ENCODE assay signal across 6 worm cellular contexts in genomic region chrX:5837035-5837434, ce11.
A peak's percentile ranks its signal among the peaks of the same experiment; 100 is the strongest.
TF ChIP-seq lines count a peak whose summit lies in the region.

No protein-coding gene starts in this region.

TF ChIP-seq in whole organism, L1 larva, 84 proteins besides CTCF, POLR2A, EP300 and RAD21 (continues in another document):
- TF ChIP-seq lir-3 (tag; optimal IDR thresholded peaks at IDR 0.05; lab: Kevin White, UChicago; ENCODE audit: poor library complexity) (peak; percentile 12), blmp-1 (tag; optimal IDR thresholded peaks at IDR 0.05; lab: Kevin White, UChicago) (peak; percentile 37), mdl-1 (tag; optimal IDR thresholded peaks at IDR 0.05; lab: Kevin White, UChicago) (no peak), hlh-4 (tag; optimal IDR thresholded peaks at IDR 0.05; lab: Kevin White, UChicago) (peak; percentile 43), fkh-8 (tag; optimal IDR thresholded peaks at IDR 0.05; lab: Kevin White, UChicago) (no peak), lin-14 (GFP tag; optimal IDR thresholded peaks at IDR 0.05; lab: Kevin White, UChicago) (peak; percentile 86), lin-39 (tag; optimal IDR thresholded peaks at IDR 0.05; lab: Kevin White, UChicago) (peak; percentile 6), nhr-19 (GFP tag; conservative IDR thresholded peaks at IDR 0.05; lab: Robert Waterston, UW) (peak; percentile 40), pqm-1 (tag; optimal IDR thresholded peaks at IDR 0.05; lab: Kevin White, UChicago) (no peak), nhr-12 (tag; optimal IDR thresholded peaks at IDR 0.05; lab: Kevin White, UChicago) (no peak), nhr-71 (tag; optimal IDR thresholded peaks at IDR 0.05; lab: Kevin White, UChicago) (peak; percentile 79), lin-13 (GFP tag; optimal IDR thresholded peaks at IDR 0.05; lab: Kevin White, UChicago) (peak; percentile 18), ztf-4 (tag; optimal IDR thresholded peaks at IDR 0.05; lab: Kevin White, UChicago) (peak; percentile 43), alr-1 (tag; optimal IDR thresholded peaks at IDR 0.05; lab: Kevin White, UChicago; ENCODE audit: borderline replicate concordance) (no peak), snu-23 (GFP tag; optimal IDR thresholded peaks at IDR 0.05; lab: Kevin White, UChicago) (peak; percentile 49)

TF ChIP-seq in whole organism, L2 larva, 48 proteins besides CTCF, POLR2A, EP300 and RAD21 (continues in another document):
- TF ChIP-seq skn-1 (tag; optimal IDR thresholded peaks at IDR 0.05; lab: Kevin White, UChicago): no peak
- no peak for TF ChIP-seq peb-1 (tag; optimal IDR thresholded peaks at IDR 0.05; lab: Kevin White, UChicago)
- TF ChIP-seq egl-27 (tag; optimal IDR thresholded peaks at IDR 0.05; lab: Kevin White, UChicago): no peak
- peak; percentile 41 for TF ChIP-seq nhr-129 (tag; optimal IDR thresholded peaks at IDR 0.05; lab: Kevin White, UChicago)
- no peak for TF ChIP-seq elt-3 (tag; optimal IDR thresholded peaks at IDR 0.05; lab: Kevin White, UChicago)
- no peak for TF ChIP-seq nhr-237 (tag; optimal IDR thresholded peaks at IDR 0.05; lab: Kevin White, UChicago)
- TF ChIP-seq C34F6.9 (tag; optimal IDR thresholded peaks at IDR 0.05; lab: Kevin White, UChicago): peak; percentile 49
- no peak for TF ChIP-seq lin-11 (tag; optimal IDR thresholded peaks at IDR 0.05; lab: Kevin White, UChicago)
- TF ChIP-seq unc-55 (GFP tag; optimal IDR thresholded peaks at IDR 0.05; lab: Kevin White, UChicago): no peak
- TF ChIP-seq ama-1 (optimal IDR thresholded peaks at IDR 0.05; lab: Kevin White, UChicago): no peak
- no peak for TF ChIP-seq R02D3.7 (tag; optimal IDR thresholded peaks at IDR 0.05; lab: Kevin White, UChicago)
- TF ChIP-seq nhr-25 (tag; optimal IDR thresholded peaks at IDR 0.05; lab: Kevin White, UChicago): peak; percentile 52
- TF ChIP-seq lin-13 (GFP tag; optimal IDR thresholded peaks at IDR 0.05; lab: Kevin White, UChicago): no peak
- TF ChIP-seq dmd-4 (tag; optimal IDR thresholded peaks at IDR 0.05; lab: Kevin White, UChicago): no peak
- no peak for TF ChIP-seq ztf-11 (tag; optimal IDR thresholded peaks at IDR 0.05; lab: Kevin White, UChicago)
- no peak for TF ChIP-seq Y55F3AM.14 (GFP tag; optimal IDR thresholded peaks at IDR 0.05; lab: Kevin White, UChicago)
- TF ChIP-seq mbf-1 (tag; optimal IDR thresholded peaks at IDR 0.05; lab: Kevin White, UChicago): no peak

TF ChIP-seq in whole organism, L3 larva, 47 proteins besides CTCF, POLR2A, EP300 and RAD21:
- TF ChIP-seq ztf-11 (tag; optimal IDR thresholded peaks at IDR 0.05; lab: Kevin White, UChicago) (no peak), elt-2 (tag; optimal IDR thresholded peaks at IDR 0.05; lab: Kevin White, UChicago) (no peak), egl-5 (tag; optimal IDR thresholded peaks at IDR 0.05; lab: Kevin White, UChicago) (peak; percentile 23), fkh-2 (tag; optimal IDR thresholded peaks at IDR 0.05; lab: Kevin White, UChicago) (no peak), ZK546.5 (tag; optimal IDR thresholded peaks at IDR 0.05; lab: Kevin White, UChicago) (no peak), zag-1 (tag; optimal IDR thresholded peaks at IDR 0.05; lab: Kevin White, UChicago) (no peak), nhr-11 (tag; optimal IDR thresholded peaks at IDR 0.05; lab: Kevin White, UChicago) (peak; percentile 14), nfya-1 (tag; optimal IDR thresholded peaks at IDR 0.05; lab: Kevin White, UChicago; ENCODE audit: insufficient read depth) (peak; percentile 24), egl-27 (tag; optimal IDR thresholded peaks at IDR 0.05; lab: Kevin White, UChicago) (no peak), nhr-28 (tag; optimal IDR thresholded peaks at IDR 0.05; lab: Kevin White, UChicago) (no peak), nhr-237 (tag; optimal IDR thresholded peaks at IDR 0.05; lab: Kevin White, UChicago) (no peak), tbx-2 (tag; optimal IDR thresholded peaks at IDR 0.05; lab: Kevin White, UChicago) (no peak), unc-62 (GFP tag; optimal IDR thresholded peaks at IDR 0.05; lab: Kevin White, UChicago) (no peak), pqm-1 (tag; optimal IDR thresholded peaks at IDR 0.05; lab: Kevin White, UChicago) (no peak), ceh-9 (tag; optimal IDR thresholded peaks at IDR 0.05; lab: Kevin White, UChicago) (no peak)

TF ChIP-seq in whole organism, L4 larva, 104 proteins besides CTCF, POLR2A, EP300 and RAD21:
- TF ChIP-seq nhr-28 (tag; optimal IDR thresholded peaks at IDR 0.05; lab: Kevin White, UChicago): peak; percentile 51
- peak; percentile 61 for TF ChIP-seq hlh-30 (tag; optimal IDR thresholded peaks at IDR 0.05; lab: Kevin White, UChicago; ENCODE audit: insufficient read depth)
- no peak for TF ChIP-seq pqm-1 (tag; optimal IDR thresholded peaks at IDR 0.05; lab: Kevin White, UChicago)
- peak in 1 of 2 experiments; percentile 50 for TF ChIP-seq lsy-2 (tag; optimal IDR thresholded peaks at IDR 0.05; lab: Kevin White, UChicago)
- TF ChIP-seq lir-3 (tag; optimal IDR thresholded peaks at IDR 0.05; lab: Kevin White, UChicago): no peak
- peak; percentile 67 for TF ChIP-seq hlh-11 (tag; optimal IDR thresholded peaks at IDR 0.05; lab: Kevin White, UChicago)
- TF ChIP-seq daf-16 (GFP tag; optimal IDR thresholded peaks at IDR 0.05; lab: Kevin White, UChicago): peak in 1 of 2 experiments; percentile 58
- TF ChIP-seq daf-16 (tag; optimal IDR thresholded peaks at IDR 0.05; lab: Kevin White, UChicago): no peak
- TF ChIP-seq ceh-62 (tag; optimal IDR thresholded peaks at IDR 0.05; lab: Kevin White, UChicago): no peak
- peak in 1 of 2 experiments; percentile 97 for TF ChIP-seq unc-62 (GFP tag; optimal IDR thresholded peaks at IDR 0.05 in 1 of 2; lab: Kevin White, UChicago)
- no peak for TF ChIP-seq unc-62 (tag; optimal IDR thresholded peaks at IDR 0.05; lab: Kevin White, UChicago)
- peak; percentile 60 for TF ChIP-seq aha-1 (tag; lab: Kevin White, UChicago)
- TF ChIP-seq mdl-1 (tag; optimal IDR thresholded peaks at IDR 0.05; lab: Kevin White, UChicago): peak in 1 of 2 experiments; percentile 12
- TF ChIP-seq nhr-11 (tag; optimal IDR thresholded peaks at IDR 0.05; lab: Kevin White, UChicago): peak; percentile 63
- peak; percentile 27 for TF ChIP-seq mxl-3 (GFP tag; optimal IDR thresholded peaks at IDR 0.05; lab: Kevin White, UChicago)
- peak; percentile 31; the same call in 1 of the 2 replicates for TF ChIP-seq dmd-6 (GFP tag; IDR thresholded peaks at IDR 0.05; lab: Robert Waterston, UW)

TF ChIP-seq in whole organism, late embryonic, 69 proteins besides CTCF, POLR2A, EP300 and RAD21:
- TF ChIP-seq elt-4 (tag; optimal IDR thresholded peaks at IDR 0.05; lab: Kevin White, UChicago): no peak
- TF ChIP-seq fkh-6 (tag; optimal IDR thresholded peaks at IDR 0.05; lab: Kevin White, UChicago): no peak
- no peak for TF ChIP-seq zip-5 (tag; optimal IDR thresholded peaks at IDR 0.05; lab: Kevin White, UChicago)
- no peak for TF ChIP-seq tbx-2 (tag; optimal IDR thresholded peaks at IDR 0.05; lab: Kevin White, UChicago)
- TF ChIP-seq pqm-1 (tag; optimal IDR thresholded peaks at IDR 0.05; lab: Kevin White, UChicago): no peak
- no peak for TF ChIP-seq K09A11.1 (tag; optimal IDR thresholded peaks at IDR 0.05; lab: Kevin White, UChicago; ENCODE audit: insufficient read depth)
- TF ChIP-seq unc-55 (GFP tag; optimal IDR thresholded peaks at IDR 0.05; lab: Kevin White, UChicago): peak; percentile 60
- TF ChIP-seq pag-3 (tag; optimal IDR thresholded peaks at IDR 0.05; lab: Kevin White, UChicago; ENCODE audit: borderline replicate concordance): no peak
- TF ChIP-seq eyg-1 (tag; optimal IDR thresholded peaks at IDR 0.05; lab: Kevin White, UChicago): no peak

TF ChIP-seq in whole organism, mixed stage, embryonic, 35 proteins besides CTCF, POLR2A, EP300 and RAD21:
- no peak for TF ChIP-seq snpc-4 (tag; optimal IDR thresholded peaks at IDR 0.05; lab: Kevin White, UChicago)
- TF ChIP-seq flh-1 (GFP tag; optimal IDR thresholded peaks at IDR 0.05; lab: Kevin White, UChicago): no peak
- no peak for TF ChIP-seq unc-39 (tag; optimal IDR thresholded peaks at IDR 0.05; lab: Kevin White, UChicago)
- no peak for TF ChIP-seq nhr-28 (tag; optimal IDR thresholded peaks at IDR 0.05; lab: Kevin White, UChicago)
- TF ChIP-seq mep-1 (tag; optimal IDR thresholded peaks at IDR 0.05; lab: Kevin White, UChicago): no peak
- no peak for TF ChIP-seq nhr-12 (tag; optimal IDR thresholded peaks at IDR 0.05; lab: Kevin White, UChicago)
- TF ChIP-seq ham-2 (GFP tag; optimal IDR thresholded peaks at IDR 0.05; lab: Kevin White, UChicago): no peak
- TF ChIP-seq hlh-1 (tag; optimal IDR thresholded peaks at IDR 0.05; lab: Kevin White, UChicago): peak; percentile 95
- TF ChIP-seq zip-8 (tag; optimal IDR thresholded peaks at IDR 0.05; lab: Kevin White, UChicago): no peak
- no peak for TF ChIP-seq nhr-2 (tag; optimal IDR thresholded peaks at IDR 0.05; lab: Kevin White, UChicago)
- no peak for TF ChIP-seq pha-4 (tag; optimal IDR thresholded peaks at IDR 0.05; lab: Kevin White, UChicago)
- TF ChIP-seq unc-62 (GFP tag; optimal IDR thresholded peaks at IDR 0.05; lab: Kevin White, UChicago): peak; percentile 83
- no peak for TF ChIP-seq ceh-39 (tag; optimal IDR thresholded peaks at IDR 0.05; lab: Kevin White, UChicago)
- no peak for TF ChIP-seq lin-32 (GFP tag; optimal IDR thresholded peaks at IDR 0.05; lab: Kevin White, UChicago)
TF ChIP-seq in whole organism, mixed stage, embryonic: peak in this region for 2.

Comparison
In these comparisons a context has a peak if more than half of its experiments do, and no peak if none do; other contexts are left out.
1. Of the 29 proteins assayed by ChIP-seq in both whole organism, L4 larva and whole organism, L1 larva: peak only in whole organism, L4 larva: aha-1, nhr-11 and nhr-28; only in whole organism, L1 larva: lin-13, lin-39 and lir-3; in both: none; in neither: 20; mixed calls (peak in some experiments, not most) for 3.